Fruit fly (Drosophila melanogaster): ENCODE measurements around the gene CG16721.

DNA sequence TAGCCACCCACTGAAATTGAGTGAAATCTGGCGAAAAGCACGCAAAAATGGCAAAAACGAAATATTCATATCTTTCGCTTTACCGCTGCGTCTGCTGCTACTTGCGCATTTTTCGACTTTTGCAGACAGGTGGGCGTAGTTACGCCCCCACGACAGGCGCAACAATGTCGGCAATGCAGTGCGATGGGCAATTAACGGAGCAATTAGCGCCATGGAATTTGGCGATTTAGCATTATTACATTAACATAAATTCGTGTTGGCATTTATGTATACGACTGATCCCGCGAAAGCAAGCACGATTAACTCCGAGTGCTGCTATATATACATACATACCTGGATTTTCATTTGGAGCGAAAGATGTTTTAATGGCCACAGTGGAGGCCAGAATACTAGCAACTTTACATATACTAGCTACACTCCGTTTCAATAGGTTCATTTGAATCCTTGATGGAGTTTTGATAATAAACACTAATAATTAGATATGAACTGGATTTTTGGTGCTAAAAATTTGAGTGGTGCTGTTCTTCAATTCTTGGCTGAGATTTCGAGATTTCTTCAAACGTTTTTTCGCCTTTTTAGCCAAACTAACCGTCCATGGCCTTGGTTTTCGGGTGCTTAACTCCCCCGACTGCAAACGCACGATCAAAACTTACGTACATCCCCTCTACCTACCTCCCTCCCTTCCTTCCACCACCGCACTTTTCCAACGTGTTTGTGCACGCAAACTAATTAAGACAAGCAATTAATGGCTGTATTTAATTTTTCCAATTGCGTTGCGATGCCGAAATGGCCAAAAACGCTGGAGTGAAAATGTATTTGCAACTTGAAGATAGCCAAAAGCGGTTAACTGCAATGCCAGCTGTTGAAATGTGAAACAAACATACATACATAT lies 17.4 kb downstream of the CG16721 start:
- peak; percentile 17 for TF ChIP-seq CG7101 (tag; optimal IDR thresholded peaks at IDR 0.05)
- TF ChIP-seq CG1620 (GFP tag; optimal IDR thresholded peaks at IDR 0.05), result no peak
- no peak for TF ChIP-seq pad (GFP tag; optimal IDR thresholded peaks at IDR 0.05)
- TF ChIP-seq CG12768 (GFP tag; optimal IDR thresholded peaks at IDR 0.05), result no peak
- TF ChIP-seq Mnt (GFP tag; optimal IDR thresholded peaks at IDR 0.05), result no peak
